Worm (Caenorhabditis elegans) whole organism, L2 larva: ENCODE measurements around the gene ZK418.2.
A peak's percentile ranks its signal among the peaks of the same experiment; 100 is the strongest.

ENCODE experiments used
- C34F6.9 ChIP-seq: fragments of 150-350 bp; optimal IDR thresholded peaks from 2 replicates; lab custom pipeline; 2014; ENCODE audit warnings: missing biosample characterization, missing genetic modification characterization
- F13H6.1 ChIP-seq: sonication (generic microtip); optimal IDR thresholded peaks from 2 replicates; lab custom pipeline; 2016; ENCODE audit warnings: missing genetic modification characterization, missing compliant biosample characterization
- R02D3.7 ChIP-seq: fragments of 150-350 bp; optimal IDR thresholded peaks from 2 replicates; lab custom pipeline; 2014; ENCODE audit warnings: missing biosample characterization, missing genetic modification characterization
- Y55F3AM.14 ChIP-seq: fragments of 200-800 bp; sonication (Bioruptor generic); optimal IDR thresholded peaks from 2 replicates; lab custom pipeline; 2018; ENCODE audit warnings: mild to moderate bottlenecking, missing genetic modification characterization, missing compliant biosample characterization
- ZK546.5 ChIP-seq: sonication (generic microtip); optimal IDR thresholded peaks from 2 replicates; lab custom pipeline; 2017; ENCODE audit warnings: missing biosample characterization, missing genetic modification characterization
- aly-2 ChIP-seq: fragments of 150-350 bp; optimal IDR thresholded peaks from 2 replicates; lab custom pipeline; 2014; ENCODE audit warnings: missing biosample characterization, missing genetic modification characterization
- ceh-16 ChIP-seq: fragments of 150-350 bp; optimal IDR thresholded peaks from 2 replicates; lab custom pipeline; 2014; ENCODE audit warnings: missing biosample characterization, missing genetic modification characterization
- ceh-82 ChIP-seq: fragments of 150-350 bp; optimal IDR thresholded peaks from 2 replicates; lab custom pipeline; 2014; ENCODE audit warnings: missing biosample characterization, missing genetic modification characterization
- crh-2 ChIP-seq: sonication (generic microtip); optimal IDR thresholded peaks from 2 replicates; lab custom pipeline; 2017; ENCODE audit warnings: missing biosample characterization, missing genetic modification characterization
- egl-27 ChIP-seq: sonication (generic microtip); optimal IDR thresholded peaks from 3 replicates; lab custom pipeline; 2017; ENCODE audit warnings: missing biosample characterization, missing genetic modification reagents, missing genetic modification characterization
- elt-1 ChIP-seq: fragments of 150-350 bp; optimal IDR thresholded peaks from 2 replicates; lab custom pipeline; 2014; ENCODE audit warnings: missing biosample characterization, missing genetic modification characterization
- fos-1 ChIP-seq: fragments of 150-350 bp; optimal IDR thresholded peaks from 2 replicates; lab custom pipeline; 2014; ENCODE audit warnings: missing biosample characterization, missing genetic modification characterization
- gmeb-1 ChIP-seq: fragments of 150-350 bp; optimal IDR thresholded peaks from 2 replicates; lab custom pipeline; 2014; ENCODE audit warnings: missing biosample characterization, missing genetic modification characterization
- lin-13 ChIP-seq: fragments of 150-350 bp; optimal IDR thresholded peaks from 2 replicates; lab custom pipeline; 2014; ENCODE audit warnings: missing biosample characterization, missing genetic modification reagents, missing genetic modification characterization
- lsy-2 ChIP-seq, 2 experiments: fragments of 150-350 bp in 1 of 2; sonication (generic microtip) in 1 of 2; optimal IDR thresholded peaks; 2 replicates each; lab custom pipeline; 2014 to 2017; ENCODE audit warnings: missing biosample characterization in 2 of 2, missing genetic modification characterization in 2 of 2
- mab-5 ChIP-seq: fragments of 150-350 bp; optimal IDR thresholded peaks from 2 replicates; lab custom pipeline; 2014; ENCODE audit warnings: missing biosample characterization, missing genetic modification characterization
- mbf-1 ChIP-seq: sonication (generic microtip); optimal IDR thresholded peaks from 2 replicates; lab custom pipeline; 2017; ENCODE audit warnings: missing biosample characterization, missing genetic modification characterization
- mdl-1 ChIP-seq, 2 experiments: fragments of 150-350 bp in 1 of 2; sonication (generic microtip) in 1 of 2; optimal IDR thresholded peaks; 2 replicates each; lab custom pipeline; 2017; ENCODE audit warnings: missing biosample characterization in 2 of 2, missing genetic modification characterization in 2 of 2
- nhr-10 ChIP-seq: sonication (generic microtip); optimal IDR thresholded peaks from 2 replicates; lab custom pipeline; 2017; ENCODE audit warnings: missing biosample characterization, missing genetic modification characterization
- nhr-11 ChIP-seq: fragments of 150-350 bp; optimal IDR thresholded peaks from 2 replicates; lab custom pipeline; 2014; ENCODE audit warnings: missing biosample characterization, missing genetic modification characterization
- nhr-12 ChIP-seq: fragments of 150-350 bp; optimal IDR thresholded peaks from 2 replicates; lab custom pipeline; 2014; ENCODE audit warnings: missing biosample characterization, missing genetic modification characterization
- nhr-129 ChIP-seq: fragments of 150-350 bp; optimal IDR thresholded peaks from 2 replicates; lab custom pipeline; 2014; ENCODE audit warnings: missing biosample characterization, missing genetic modification characterization
- nhr-21 ChIP-seq: fragments of 150-350 bp; optimal IDR thresholded peaks from 2 replicates; lab custom pipeline; 2014; ENCODE audit warnings: missing biosample characterization, missing genetic modification characterization
- nhr-23 ChIP-seq: fragments of 150-350 bp; optimal IDR thresholded peaks from 2 replicates; lab custom pipeline; 2014; ENCODE audit warnings: missing biosample characterization, missing genetic modification reagents, missing genetic modification characterization
- nhr-237 ChIP-seq: fragments of 150-350 bp; optimal IDR thresholded peaks from 2 replicates; lab custom pipeline; 2014; ENCODE audit warnings: missing biosample characterization, missing genetic modification characterization
- nhr-25 ChIP-seq: fragments of 150-350 bp; sonication (generic microtip); optimal IDR thresholded peaks from 3 replicates; lab custom pipeline; 2014; ENCODE audit warnings: missing biosample characterization, missing genetic modification characterization
- nhr-77 ChIP-seq: fragments of 150-350 bp; optimal IDR thresholded peaks from 2 replicates; lab custom pipeline; 2014; ENCODE audit warnings: missing biosample characterization, missing genetic modification characterization
- peb-1 ChIP-seq: fragments of 150-350 bp; optimal IDR thresholded peaks from 2 replicates; lab custom pipeline; 2014; ENCODE audit warnings: missing biosample characterization, missing genetic modification characterization
- sem-4 ChIP-seq: fragments of 150-350 bp; optimal IDR thresholded peaks from 2 replicates; lab custom pipeline; 2014; ENCODE audit warnings: missing biosample characterization, missing genetic modification reagents, missing genetic modification characterization
- sma-3 ChIP-seq: sonication (generic microtip); optimal IDR thresholded peaks from 2 replicates; lab custom pipeline; 2016; ENCODE audit warnings: missing genetic modification reagents, missing genetic modification characterization, missing compliant biosample characterization
- sma-9 ChIP-seq, 2 experiments: fragments of 150-350 bp in 1 of 2; sonication (generic microtip) in 1 of 2; optimal IDR thresholded peaks; 2 replicates each; lab custom pipeline; 2014 to 2016; ENCODE audit warnings: missing genetic modification characterization in 2 of 2, mild to moderate bottlenecking in 1 of 2, missing biosample characterization in 1 of 2, missing compliant biosample characterization in 1 of 2, missing genetic modification reagents in 1 of 2, moderate library complexity in 1 of 2
- unc-55 ChIP-seq: fragments of 150-350 bp; sonication (generic microtip); optimal IDR thresholded peaks from 3 replicates; lab custom pipeline; 2014; ENCODE audit warnings: missing biosample characterization, missing genetic modification reagents, missing genetic modification characterization
- unc-62 ChIP-seq: fragments of 150-350 bp; optimal IDR thresholded peaks from 2 replicates; lab custom pipeline; 2014; ENCODE audit warnings: missing biosample characterization, missing genetic modification reagents, missing genetic modification characterization
- zag-1 ChIP-seq: fragments of 150-350 bp; optimal IDR thresholded peaks from 2 replicates; lab custom pipeline; 2014; ENCODE audit warnings: missing biosample characterization, missing genetic modification characterization
- ztf-1 ChIP-seq: fragments of 200-800 bp; sonication (Bioruptor generic); conservative IDR thresholded peaks from 2 replicates; pipeline ENCODE4 v1.3.6; 2022; ENCODE audit warnings: missing genetic modification characterization, missing compliant biosample characterization
- ztf-11 ChIP-seq: sonication (generic microtip); optimal IDR thresholded peaks from 2 replicates; lab custom pipeline; 2017; ENCODE audit warnings: missing biosample characterization, missing genetic modification characterization
- ztf-4 ChIP-seq: fragments of 150-350 bp; optimal IDR thresholded peaks from 2 replicates; lab custom pipeline; 2014; ENCODE audit warnings: missing biosample characterization, missing genetic modification characterization

Gene ZK418.2

ce11 chrIII:7116615-7117252 is 25.6 kb downstream of the ZK418.2 start (continued):
- TF ChIP-seq nhr-12 (tag; lab: Kevin White, UChicago) (no peak), nhr-23 (tag; lab: Kevin White, UChicago) (no peak), nhr-11 (tag; lab: Kevin White, UChicago) (no peak), nhr-129 (tag; lab: Kevin White, UChicago) (peak; percentile 78), unc-55 (GFP tag; lab: Kevin White, UChicago) (peak; percentile 61), aly-2 (tag; lab: Kevin White, UChicago) (no peak), elt-1 (tag; lab: Kevin White, UChicago) (no peak), ztf-11 (tag; lab: Kevin White, UChicago) (no peak), sem-4 (tag; lab: Kevin White, UChicago) (peak; percentile 60), unc-62 (no peak), ztf-4 (tag; lab: Kevin White, UChicago) (peak; percentile 75)

ce11 chrIII:7120477-7120876 is 29.3 kb downstream of the ZK418.2 start:
- no peak for TF ChIP-seq mbf-1 (tag; lab: Kevin White, UChicago)
- peak; percentile 32 for TF ChIP-seq nhr-21 (tag; lab: Kevin White, UChicago)
- TF ChIP-seq C34F6.9: no peak
- TF ChIP-seq nhr-129 (tag; lab: Kevin White, UChicago): peak; percentile 36
- TF ChIP-seq fos-1 (tag; lab: Kevin White, UChicago): peak; percentile 31
- TF ChIP-seq sma-9 (GFP tag; optimal IDR thresholded peaks at IDR 0.05; lab: Kevin White, UChicago): peak; percentile 89
- no peak for TF ChIP-seq sma-9 (tag; optimal IDR thresholded peaks at IDR 0.05; lab: Kevin White, UChicago)
- TF ChIP-seq ztf-4 (tag; lab: Kevin White, UChicago): no peak
- peak; percentile 58 for TF ChIP-seq nhr-25 (tag; lab: Kevin White, UChicago)
- TF ChIP-seq lsy-2 (tag; optimal IDR thresholded peaks at IDR 0.05; lab: Kevin White, UChicago): peak in 1 of 2 experiments; percentile 28
- TF ChIP-seq ztf-1: no peak
- peak; percentile 65 for TF ChIP-seq crh-2 (tag; lab: Kevin White, UChicago)
- peak; percentile 21 for TF ChIP-seq gmeb-1 (tag; lab: Kevin White, UChicago)
- TF ChIP-seq mdl-1 (tag; optimal IDR thresholded peaks at IDR 0.05; lab: Kevin White, UChicago): no peak
- no peak for TF ChIP-seq ceh-82 (tag; lab: Kevin White, UChicago)
- peak; percentile 57 for TF ChIP-seq sma-3 (GFP tag; lab: Kevin White, UChicago)
- TF ChIP-seq egl-27 (tag; lab: Kevin White, UChicago): peak; percentile 76
- TF ChIP-seq, all 48 proteins: peak for 10

ce11 chrIII:7122860-7123259 is 31.7 kb downstream of the ZK418.2 start, which contains the start of the genes B0280.9 and rpia-1:
B0280.9 (minus strand) TSS chrIII:7122895.
rpia-1 (plus strand) TSS chrIII:7123128.
- no peak for TF ChIP-seq ztf-4 (tag; lab: Kevin White, UChicago)
- peak; percentile 26 for TF ChIP-seq gmeb-1 (tag; lab: Kevin White, UChicago)
- no peak for TF ChIP-seq ZK546.5
- peak; percentile 45 for TF ChIP-seq sma-9 (GFP tag; optimal IDR thresholded peaks at IDR 0.05; lab: Kevin White, UChicago)
- TF ChIP-seq sma-9 (tag; optimal IDR thresholded peaks at IDR 0.05; lab: Kevin White, UChicago): no peak
- TF ChIP-seq C34F6.9: peak; percentile 50
- TF ChIP-seq F13H6.1 (tag; lab: Kevin White, UChicago): peak; percentile 7
- peak; percentile 33 for TF ChIP-seq crh-2 (tag; lab: Kevin White, UChicago)
- no peak for TF ChIP-seq nhr-12 (tag; lab: Kevin White, UChicago)
- TF ChIP-seq lsy-2 (tag; optimal IDR thresholded peaks at IDR 0.05; lab: Kevin White, UChicago): peak; percentile 81 to 95
- TF ChIP-seq nhr-129 (tag; lab: Kevin White, UChicago): peak; percentile 38
- TF ChIP-seq nhr-237 (tag; lab: Kevin White, UChicago): no peak
- TF ChIP-seq lin-13: no peak
- peak; percentile 60 for TF ChIP-seq unc-55 (GFP tag; lab: Kevin White, UChicago)

ce11 chrIII:7124364-7124763 is 33.2 kb downstream of the ZK418.2 start, which contains the start of gene B0280.2:
B0280.2 (plus strand) TSS chrIII:7124664.
- no peak for TF ChIP-seq ztf-11 (tag; lab: Kevin White, UChicago)
- TF ChIP-seq egl-27 (tag; lab: Kevin White, UChicago): no peak
- no peak for TF ChIP-seq mab-5 (tag; lab: Kevin White, UChicago)
- TF ChIP-seq sma-9 (GFP tag; optimal IDR thresholded peaks at IDR 0.05; lab: Kevin White, UChicago): no peak
- no peak for TF ChIP-seq sma-9 (tag; optimal IDR thresholded peaks at IDR 0.05; lab: Kevin White, UChicago)
- no peak for TF ChIP-seq R02D3.7 (tag; lab: Kevin White, UChicago)
- no peak for TF ChIP-seq zag-1
- no peak for TF ChIP-seq sem-4 (tag; lab: Kevin White, UChicago)
- TF ChIP-seq nhr-11 (tag; lab: Kevin White, UChicago): no peak
- TF ChIP-seq ZK546.5: no peak
- no peak for TF ChIP-seq nhr-25 (tag; lab: Kevin White, UChicago)
- TF ChIP-seq ztf-1: no peak
- no peak for TF ChIP-seq ceh-16 (tag; lab: Kevin White, UChicago)
- TF ChIP-seq gmeb-1 (tag; lab: Kevin White, UChicago): no peak
- TF ChIP-seq elt-1 (tag; lab: Kevin White, UChicago): no peak
- no peak for TF ChIP-seq Y55F3AM.14 (GFP tag; lab: Kevin White, UChicago)
- TF ChIP-seq nhr-77 (tag; lab: Kevin White, UChicago): no peak
- TF ChIP-seq nhr-10 (tag; lab: Kevin White, UChicago): no peak
- TF ChIP-seq nhr-237 (tag; lab: Kevin White, UChicago): no peak
- TF ChIP-seq peb-1 (tag; lab: Kevin White, UChicago): no peak
- TF ChIP-seq mbf-1 (tag; lab: Kevin White, UChicago): no peak
